Fruit fly (Drosophila melanogaster) whole organism, wandering third instar larva: ENCODE results near the gene Lipt2.

Experiments used
- Abd-B ChIP-seq: fragments of >200 bp; optimal IDR thresholded peaks from 2 replicates; lab custom pipeline; 2017; ENCODE audit warnings: missing biosample characterization, missing genetic modification characterization
- CG32264 ChIP-seq: fragments of 200-800 bp; sonication (Bioruptor generic); optimal IDR thresholded peaks from 2 replicates; lab custom pipeline; 2016; ENCODE audit warnings: missing biosample characterization, missing genetic modification characterization
- CrebA ChIP-seq: fragments of 200-800 bp; sonication (Bioruptor generic); optimal IDR thresholded peaks from 2 replicates; lab custom pipeline; 2016; ENCODE audit warnings: missing biosample characterization, mild to moderate bottlenecking, missing genetic modification characterization, borderline replicate concordance
- Dfd ChIP-seq: fragments of >200 bp; optimal IDR thresholded peaks from 2 replicates; lab custom pipeline; 2017; ENCODE audit warnings: missing biosample characterization, missing genetic modification characterization
- Dif ChIP-seq: fragments of 200-275, 200-300 bp; sonication (Bioruptor generic); optimal IDR thresholded peaks from 2 replicates; lab custom pipeline; 2018; ENCODE audit warnings: missing biosample characterization, missing genetic modification characterization; ENCODE audit not compliant: partially characterized antibody
- HLH106 ChIP-seq: fragments of 200-800 bp; optimal IDR thresholded peaks from 3 replicates; lab custom pipeline; 2019; ENCODE audit warnings: missing biosample characterization, mild to moderate bottlenecking, missing genetic modification characterization, moderate library complexity
- Hnf4 ChIP-seq: fragments of 200-800 bp; sonication (Bioruptor generic); optimal IDR thresholded peaks from 2 replicates; lab custom pipeline; 2016; ENCODE audit warnings: missing biosample characterization, mild to moderate bottlenecking, missing genetic modification characterization
- Hr78 ChIP-seq: fragments of >200 bp; optimal IDR thresholded peaks from 2 replicates; lab custom pipeline; 2017; ENCODE audit warnings: missing biosample characterization, missing genetic modification characterization
- Hr83 ChIP-seq: fragments of 200-300 bp; sonication (Bioruptor generic); optimal IDR thresholded peaks from 2 replicates; lab custom pipeline; 2016; ENCODE audit warnings: missing biosample characterization, mild to moderate bottlenecking, missing genetic modification characterization, moderate library complexity; ENCODE audit not compliant: poor library complexity, severe bottlenecking
- Jra ChIP-seq: sonication (Bioruptor generic); optimal IDR thresholded peaks from 2 replicates; lab custom pipeline; 2016; ENCODE audit warnings: missing biosample characterization, missing genetic modification characterization
- Mio ChIP-seq: sonication (Bioruptor generic); optimal IDR thresholded peaks from 2 replicates; lab custom pipeline; 2016; ENCODE audit warnings: missing biosample characterization, missing genetic modification characterization
- Myc ChIP-seq: fragments of >200 bp; optimal IDR thresholded peaks from 2 replicates; lab custom pipeline; 2017
- N ChIP-seq: fragments of >200 bp; optimal IDR thresholded peaks from 2 replicates; lab custom pipeline; 2018; ENCODE audit warnings: missing biosample characterization, missing external identifiers, missing genetic modification characterization
- OdsH ChIP-seq: fragments of 200-800 bp; sonication (Bioruptor generic); optimal IDR thresholded peaks from 2 replicates; lab custom pipeline; 2016; ENCODE audit warnings: missing biosample characterization, mild to moderate bottlenecking, missing genetic modification characterization
- Rel ChIP-seq, 2 experiments: fragments of 200-800 bp; sonication (Bioruptor generic) in 1 of 2; optimal IDR thresholded peaks; 2 replicates in 1 of 2; 3 replicates in 1 of 2; lab custom pipeline; 2016 to 2019; ENCODE audit warnings: mild to moderate bottlenecking in 2 of 2, missing biosample characterization in 2 of 2, missing genetic modification characterization in 2 of 2, moderate library complexity in 1 of 2
- Sp1 ChIP-seq: fragments of 200-800 bp; sonication (Bioruptor generic); optimal IDR thresholded peaks from 3 replicates; lab custom pipeline; 2019; ENCODE audit warnings: missing biosample characterization, mild to moderate bottlenecking, missing genetic modification characterization, moderate library complexity
- Vsx2 ChIP-seq: fragments of 200-300, 225-300 bp; sonication (Bioruptor generic); optimal IDR thresholded peaks from 2 replicates; lab custom pipeline; 2018; ENCODE audit warnings: missing biosample characterization, missing genetic modification characterization; ENCODE audit not compliant: partially characterized antibody
- br ChIP-seq: fragments of 200-800 bp; sonication (Bioruptor generic); optimal IDR thresholded peaks from 2 replicates; lab custom pipeline; 2016; ENCODE audit warnings: missing biosample characterization, missing genetic modification characterization
- brk ChIP-seq: fragments of 200-800 bp; sonication (Bioruptor generic); optimal IDR thresholded peaks from 2 replicates; lab custom pipeline; 2016; ENCODE audit warnings: missing biosample characterization, mild to moderate bottlenecking, missing genetic modification characterization
- dmrt93B ChIP-seq: fragments of 200-800 bp; sonication (Bioruptor generic); optimal IDR thresholded peaks from 2 replicates; lab custom pipeline; 2018; ENCODE audit warnings: missing biosample characterization, mild to moderate bottlenecking, missing genetic modification characterization
- dsf ChIP-seq: sonication (Bioruptor generic); optimal IDR thresholded peaks from 2 replicates; lab custom pipeline; 2016; ENCODE audit warnings: missing biosample characterization, missing genetic modification characterization, borderline replicate concordance
- h ChIP-seq: fragments of 200-800 bp; sonication (Bioruptor generic); optimal IDR thresholded peaks from 3 replicates; lab custom pipeline; 2016; ENCODE audit warnings: missing biosample characterization, mild to moderate bottlenecking, missing genetic modification characterization
- jim ChIP-seq: fragments of 175-275, 200-325 bp; sonication (Bioruptor generic); optimal IDR thresholded peaks from 2 replicates; lab custom pipeline; 2016; ENCODE audit warnings: missing biosample characterization, mild to moderate bottlenecking, missing genetic modification characterization
- lola ChIP-seq: fragments of >200 bp; optimal IDR thresholded peaks from 2 replicates; lab custom pipeline; 2017; ENCODE audit warnings: missing biosample characterization, missing genetic modification characterization
- pan ChIP-seq: fragments of >200 bp; optimal IDR thresholded peaks from 2 replicates; lab custom pipeline; 2017
- psq ChIP-seq: fragments of 200-800 bp; sonication (Bioruptor generic); optimal IDR thresholded peaks from 3 replicates; lab custom pipeline; 2017; ENCODE audit warnings: missing biosample characterization, mild to moderate bottlenecking, missing genetic modification characterization, moderate library complexity
- rgr ChIP-seq: fragments of 200-800 bp; sonication (Bioruptor generic); optimal IDR thresholded peaks from 3 replicates; lab custom pipeline; 2016; ENCODE audit warnings: missing biosample characterization, mild to moderate bottlenecking, missing genetic modification characterization
- tai ChIP-seq: sonication (Bioruptor generic); optimal IDR thresholded peaks from 2 replicates; lab custom pipeline; 2016; ENCODE audit warnings: missing biosample characterization, missing genetic modification characterization
- usp ChIP-seq: fragments of >200 bp; optimal IDR thresholded peaks from 2 replicates; lab custom pipeline; 2017; ENCODE audit warnings: missing biosample characterization, missing genetic modification characterization
- woc ChIP-seq: sonication (Bioruptor generic); optimal IDR thresholded peaks from 2 replicates; lab custom pipeline; 2016; ENCODE audit warnings: missing biosample characterization, mild to moderate bottlenecking, missing genetic modification characterization

Gene Lipt2

DNA sequence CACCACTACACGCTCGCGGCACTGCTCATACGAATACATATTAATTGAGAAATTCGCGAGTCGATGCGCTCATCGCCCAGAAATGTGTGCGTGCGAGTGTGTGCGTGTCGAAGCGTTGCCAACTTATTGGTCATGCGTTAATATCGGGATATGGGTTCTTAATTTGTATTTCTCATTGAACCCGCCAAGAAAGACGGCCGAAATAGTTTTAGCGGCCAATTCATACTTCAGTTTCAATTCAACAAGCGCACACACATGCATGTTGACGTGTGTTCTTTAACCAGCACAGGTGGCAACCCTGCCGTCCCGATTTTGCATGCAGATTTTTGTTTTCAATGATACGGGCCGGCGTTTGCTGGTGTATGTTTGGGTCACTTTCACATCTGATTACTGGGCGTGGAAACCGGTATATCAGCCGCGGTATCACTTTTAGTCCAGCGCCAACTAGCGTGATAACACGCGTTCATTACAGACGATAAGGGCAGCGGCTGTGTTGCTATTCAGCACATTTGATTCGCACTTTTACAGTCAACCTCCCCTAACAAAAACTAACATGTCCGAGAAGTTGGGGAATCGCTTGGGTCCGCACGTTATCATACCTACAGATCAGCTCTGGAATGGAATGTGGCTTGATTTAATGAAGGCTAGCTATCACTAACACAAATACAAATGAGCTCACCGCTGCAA, 33.3 kb downstream of the Lipt2 start (continued):
- TF ChIP-seq h (GFP tag; lab: Kevin White, UChicago) (peak; percentile 73), tai (GFP tag; lab: Kevin White, UChicago) (no peak), Dfd (GFP tag; lab: Kevin White, UChicago) (no peak), Abd-B (no peak), Jra (peak; percentile 89), Dif (GFP tag; lab: Kevin White, UChicago) (no peak), N (GFP tag; lab: Kevin White, UChicago) (no peak), CG32264 (GFP tag; lab: Kevin White, UChicago) (peak; percentile 23), Myc (lab: Kevin White, UChicago) (no peak), Rel (GFP tag; optimal IDR thresholded peaks at IDR 0.05; lab: Kevin White, UChicago) (no peak), Rel (tag; optimal IDR thresholded peaks at IDR 0.05; lab: Kevin White, UChicago) (peak; percentile 32), Sp1 (GFP tag; lab: Kevin White, UChicago) (peak; percentile 38), lola (GFP tag; lab: Kevin White, UChicago) (no peak), Vsx2 (GFP tag; lab: Kevin White, UChicago) (no peak), dmrt93B (GFP tag; lab: Kevin White, UChicago) (no peak), CrebA (no peak), Hnf4 (GFP tag; lab: Kevin White, UChicago) (peak; percentile 53), usp (no peak)

DNA sequence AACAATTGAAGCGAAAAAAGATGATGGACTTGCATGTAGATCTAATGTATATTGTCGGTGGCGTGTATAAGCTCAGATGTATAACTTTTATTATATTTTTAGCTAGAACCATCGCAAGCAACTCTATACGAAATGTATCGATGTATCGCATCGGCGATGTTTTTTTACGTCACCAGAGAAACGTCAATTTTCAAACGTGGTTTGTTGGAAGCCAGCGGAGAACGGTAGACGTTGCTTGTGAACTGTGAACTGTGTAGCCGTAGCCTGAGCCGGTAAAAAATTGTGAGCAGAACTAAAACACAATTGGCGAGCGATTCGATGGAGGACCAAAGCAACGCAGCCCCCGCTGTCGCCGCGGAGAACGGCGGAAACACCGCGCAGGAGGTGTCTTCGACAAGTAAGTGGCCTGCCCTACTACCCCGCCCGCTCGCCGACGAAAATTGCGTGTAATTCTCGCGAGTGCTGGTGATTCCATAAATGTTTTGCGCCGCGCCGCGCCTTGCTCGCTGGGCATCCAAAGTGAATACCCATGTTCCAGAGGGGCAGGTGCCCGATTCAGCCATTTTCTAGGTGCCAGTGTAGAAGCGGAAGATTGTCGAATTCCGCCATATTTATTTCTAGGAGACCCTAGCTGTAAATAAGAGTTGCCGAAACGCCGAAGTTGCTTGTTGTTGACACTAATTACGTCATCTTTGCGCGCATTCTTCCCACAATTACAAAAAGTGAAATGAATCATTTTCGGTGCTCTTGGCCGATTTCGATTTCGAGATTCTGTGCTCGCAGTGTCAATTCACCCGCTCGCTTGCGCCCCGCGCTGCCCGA, 34.0 kb downstream of the Lipt2 start, which contains the start of gene lost:
Gene lost, plus strand, starts transcription at position 193 of the 822 bp plus-strand sequence.
- TF ChIP-seq Mio (GFP tag; lab: Kevin White, UChicago) = no peak
- TF ChIP-seq Dfd (GFP tag; lab: Kevin White, UChicago) = no peak
- TF ChIP-seq OdsH = no peak
- TF ChIP-seq rgr (GFP tag; lab: Kevin White, UChicago) = peak; percentile 43
- peak; percentile 29 for TF ChIP-seq HLH106
- peak; percentile 60 for TF ChIP-seq Hnf4 (GFP tag; lab: Kevin White, UChicago)
- no peak for TF ChIP-seq CrebA
- TF ChIP-seq brk (GFP tag; lab: Kevin White, UChicago) = no peak
- TF ChIP-seq Hr83 = peak; percentile 66
- TF ChIP-seq jim = no peak
- no peak for TF ChIP-seq br (GFP tag; lab: Kevin White, UChicago)
- TF ChIP-seq Sp1 (GFP tag; lab: Kevin White, UChicago) = peak; percentile 1
- TF ChIP-seq Dif (GFP tag; lab: Kevin White, UChicago) = peak; percentile 57
- TF ChIP-seq Rel (GFP tag; optimal IDR thresholded peaks at IDR 0.05; lab: Kevin White, UChicago) = no peak
- peak; percentile 58 for TF ChIP-seq Rel (tag; optimal IDR thresholded peaks at IDR 0.05; lab: Kevin White, UChicago)
- peak; percentile 44 for TF ChIP-seq woc (GFP tag; lab: Kevin White, UChicago)
- TF ChIP-seq lola (GFP tag; lab: Kevin White, UChicago) = no peak
- peak; percentile 25 for TF ChIP-seq dsf (GFP tag; lab: Kevin White, UChicago)
- peak; percentile 68 for TF ChIP-seq Myc (lab: Kevin White, UChicago)
- TF ChIP-seq Jra = no peak
- no peak for TF ChIP-seq dmrt93B (GFP tag; lab: Kevin White, UChicago)
- TF ChIP-seq, all 38 proteins: peak for 10

DNA sequence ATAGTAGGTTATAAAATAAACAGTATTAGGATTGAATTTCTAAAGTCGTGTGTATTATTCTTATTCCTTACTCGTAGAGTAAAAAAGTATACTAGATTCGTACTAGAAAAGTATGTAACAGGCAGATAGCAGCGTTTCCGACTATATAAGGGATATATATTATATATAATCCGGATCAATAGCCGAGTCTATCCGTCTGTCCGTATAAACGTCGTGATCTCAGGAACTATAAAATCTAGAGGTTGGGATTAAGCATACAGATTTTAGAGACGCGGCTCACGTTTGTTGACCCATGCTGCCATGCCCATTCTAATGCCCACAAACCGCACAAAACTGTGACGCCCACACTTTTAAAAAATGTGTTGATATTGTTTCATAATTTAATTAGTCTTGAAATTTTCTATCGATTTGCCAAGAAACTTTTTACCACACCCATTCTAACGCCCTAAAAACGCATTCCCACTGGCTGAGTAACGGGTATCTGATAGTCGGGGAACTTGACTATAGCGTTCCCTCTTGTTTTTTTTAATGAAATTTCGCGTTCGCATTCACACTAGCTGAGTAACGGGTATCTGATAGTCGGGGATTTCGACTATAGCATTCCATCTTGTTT, 35.0 kb downstream of the Lipt2 start, which contains the start of gene CG9853:
Gene CG9853, minus strand, starts transcription at position 51 of the 613 bp plus-strand sequence.
- TF ChIP-seq tai (GFP tag; lab: Kevin White, UChicago) = no peak
- no peak for TF ChIP-seq psq (GFP tag; lab: Kevin White, UChicago)
- no peak for TF ChIP-seq N (GFP tag; lab: Kevin White, UChicago)
- no peak for TF ChIP-seq pan (lab: Kevin White, UChicago)
- TF ChIP-seq lola (GFP tag; lab: Kevin White, UChicago) = no peak
- peak; percentile 92 for TF ChIP-seq Dfd (GFP tag; lab: Kevin White, UChicago)
- TF ChIP-seq brk (GFP tag; lab: Kevin White, UChicago) = no peak
- TF ChIP-seq Hr78 (GFP tag; lab: Kevin White, UChicago) = no peak
- no peak for TF ChIP-seq usp
